Fruit fly (Drosophila melanogaster): Measurements from ENCODE around the gene Ptpmeg.

DNA sequence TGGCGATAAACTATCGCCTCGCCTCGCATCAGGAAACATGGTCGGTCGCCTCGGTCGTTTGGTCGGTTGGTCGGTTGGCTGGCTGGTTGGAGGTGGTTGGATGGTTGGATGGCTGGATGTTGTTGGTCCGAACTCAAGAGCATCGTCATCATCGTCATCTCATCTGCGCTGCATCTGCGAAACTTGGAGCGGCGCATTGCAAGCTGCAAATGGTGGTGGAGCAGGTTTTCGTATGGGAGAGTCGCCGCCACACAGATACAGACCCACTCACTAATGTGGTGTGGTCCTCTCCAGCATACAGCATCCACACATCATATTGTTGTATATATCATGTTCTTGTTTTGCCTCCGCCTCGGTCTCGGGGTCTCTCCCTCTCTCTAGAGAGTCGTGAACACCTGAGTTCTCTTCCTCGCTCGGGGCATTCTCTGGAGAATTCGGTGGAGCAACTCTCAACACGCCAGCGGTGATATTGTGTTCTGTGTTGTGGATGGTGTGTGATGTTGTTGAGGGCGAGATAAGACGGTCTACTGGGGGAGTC, 64.8 kb downstream of the Ptpmeg start, which contains the start of gene trh:
- no peak for TF ChIP-seq CG3163 (GFP tag; optimal IDR thresholded peaks at IDR 0.05)
- no peak for TF ChIP-seq al (GFP tag; IDR thresholded peaks at IDR 0.05)
- no peak for TF ChIP-seq Poxn (GFP tag; IDR thresholded peaks at IDR 0.05)
- no peak for TF ChIP-seq Hr78 (GFP tag; optimal IDR thresholded peaks at IDR 0.05)
- no peak for TF ChIP-seq CG1602 (GFP tag; optimal IDR thresholded peaks at IDR 0.05)
- no peak for TF ChIP-seq insv (GFP tag; optimal IDR thresholded peaks at IDR 0.05)
- TF ChIP-seq Lhr (GFP tag; optimal IDR thresholded peaks at IDR 0.05): no peak
- no peak for TF ChIP-seq eyg (GFP tag; optimal IDR thresholded peaks at IDR 0.05)
- no peak for TF ChIP-seq Antp (GFP tag; optimal IDR thresholded peaks at IDR 0.05)
- TF ChIP-seq dati (GFP tag; IDR thresholded peaks at IDR 0.05): no peak

Measured in whole organism, embryonic.